Fruit fly (Drosophila melanogaster): ENCODE data around the gene CG12395.
A peak's percentile ranks its signal among the peaks of the same experiment; 100 is the strongest.

The CG12395 gene

DNA sequence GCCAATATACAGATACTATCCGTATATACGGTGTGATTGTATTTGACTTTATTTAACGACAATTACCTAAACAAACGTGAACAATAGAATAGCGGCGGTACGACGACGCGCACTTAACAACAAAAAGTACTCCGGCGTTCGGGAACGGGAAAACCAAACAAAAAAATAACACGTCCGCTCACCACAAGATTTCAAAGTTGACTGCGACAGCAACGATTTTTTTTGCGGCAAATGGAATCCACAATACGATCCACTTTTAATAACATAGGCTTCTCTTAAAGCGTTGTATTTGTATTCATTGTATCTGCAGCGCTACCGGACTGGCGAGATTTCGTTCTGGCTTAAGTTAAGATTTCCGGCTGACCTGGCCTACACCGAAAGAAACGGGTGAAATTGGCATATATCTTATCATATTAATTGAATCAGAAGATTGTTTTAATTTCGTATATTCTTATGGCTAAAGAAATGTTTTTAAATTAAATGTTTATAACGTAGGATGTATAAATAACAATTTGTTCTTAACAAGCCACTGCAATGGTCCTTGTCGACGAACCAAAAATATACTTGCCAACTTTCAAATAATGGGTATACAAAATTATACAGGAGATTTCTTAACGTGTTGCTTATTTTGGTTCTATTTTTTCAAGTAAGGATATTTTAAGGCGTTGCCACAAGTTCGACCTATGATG is 42.2 kb upstream of the CG12395 start, which contains the start of the genes CG42353 and CG42354 (continued):
- peak; percentile 97 for TF ChIP-seq CG1621 (tag; optimal IDR thresholded peaks at IDR 0.05)
- TF ChIP-seq CG11294 (GFP tag; IDR thresholded peaks at IDR 0.05): peak; percentile 89
- peak; percentile 91 for TF ChIP-seq CG11902 (GFP tag; optimal IDR thresholded peaks at IDR 0.05)
- TF ChIP-seq pdm3 (GFP tag; optimal IDR thresholded peaks at IDR 0.05): peak; percentile 98
- TF ChIP-seq Hr39 (GFP tag; optimal IDR thresholded peaks at IDR 0.05): peak; percentile 96
- TF ChIP-seq CG3919 (GFP tag; optimal IDR thresholded peaks at IDR 0.05): peak; percentile 96
- peak; percentile 98 for TF ChIP-seq CG10669 (GFP tag; optimal IDR thresholded peaks at IDR 0.05)
- peak; percentile 93 for TF ChIP-seq Lpt (GFP tag; optimal IDR thresholded peaks at IDR 0.05)
- peak; percentile 94 for TF ChIP-seq CG7368 (GFP tag; optimal IDR thresholded peaks at IDR 0.05)
- peak; percentile 94 for TF ChIP-seq eg (GFP tag; IDR thresholded peaks at IDR 0.05)
- TF ChIP-seq CG11762 (GFP tag; optimal IDR thresholded peaks at IDR 0.05; ENCODE audit: insufficient read depth): peak; percentile 95
- TF ChIP-seq Hr4 (GFP tag; optimal IDR thresholded peaks at IDR 0.05): peak; percentile 85
- peak; percentile 91 for TF ChIP-seq CG8319 (GFP tag; optimal IDR thresholded peaks at IDR 0.05)
- TF ChIP-seq Eip93F (GFP tag; optimal IDR thresholded peaks at IDR 0.05): peak; percentile 70
- TF ChIP-seq Hr38 (GFP tag; optimal IDR thresholded peaks at IDR 0.05): no peak
- peak; percentile 96 for TF ChIP-seq achi (GFP tag; optimal IDR thresholded peaks at IDR 0.05)
- peak; percentile 95 for TF ChIP-seq Sox15 (GFP tag; optimal IDR thresholded peaks at IDR 0.05)
- TF ChIP-seq CG32006 (GFP tag; optimal IDR thresholded peaks at IDR 0.05): peak; percentile 97
- peak; percentile 97 for TF ChIP-seq Met (GFP tag; optimal IDR thresholded peaks at IDR 0.05)
- peak; percentile 96 for TF ChIP-seq topi (GFP tag; optimal IDR thresholded peaks at IDR 0.05)
- peak; percentile 70 for TF ChIP-seq fd85E (GFP tag; optimal IDR thresholded peaks at IDR 0.05)
- peak; percentile 95 for TF ChIP-seq CG6792 (GFP tag; optimal IDR thresholded peaks at IDR 0.05)
- peak; percentile 88 to 94 for TF ChIP-seq ss (GFP tag; optimal IDR thresholded peaks at IDR 0.05)
- TF ChIP-seq CG6163 (GFP tag; IDR thresholded peaks at IDR 0.05): peak; percentile 94
- TF ChIP-seq CG6808 (GFP tag; optimal IDR thresholded peaks at IDR 0.05): peak; percentile 95
- TF ChIP-seq Smox (GFP tag; optimal IDR thresholded peaks at IDR 0.05): peak; percentile 96
- peak; percentile 93 for TF ChIP-seq CG9139 (GFP tag; optimal IDR thresholded peaks at IDR 0.05)
- peak; percentile 94 for TF ChIP-seq CG8632 (GFP tag; optimal IDR thresholded peaks at IDR 0.05)

DNA sequence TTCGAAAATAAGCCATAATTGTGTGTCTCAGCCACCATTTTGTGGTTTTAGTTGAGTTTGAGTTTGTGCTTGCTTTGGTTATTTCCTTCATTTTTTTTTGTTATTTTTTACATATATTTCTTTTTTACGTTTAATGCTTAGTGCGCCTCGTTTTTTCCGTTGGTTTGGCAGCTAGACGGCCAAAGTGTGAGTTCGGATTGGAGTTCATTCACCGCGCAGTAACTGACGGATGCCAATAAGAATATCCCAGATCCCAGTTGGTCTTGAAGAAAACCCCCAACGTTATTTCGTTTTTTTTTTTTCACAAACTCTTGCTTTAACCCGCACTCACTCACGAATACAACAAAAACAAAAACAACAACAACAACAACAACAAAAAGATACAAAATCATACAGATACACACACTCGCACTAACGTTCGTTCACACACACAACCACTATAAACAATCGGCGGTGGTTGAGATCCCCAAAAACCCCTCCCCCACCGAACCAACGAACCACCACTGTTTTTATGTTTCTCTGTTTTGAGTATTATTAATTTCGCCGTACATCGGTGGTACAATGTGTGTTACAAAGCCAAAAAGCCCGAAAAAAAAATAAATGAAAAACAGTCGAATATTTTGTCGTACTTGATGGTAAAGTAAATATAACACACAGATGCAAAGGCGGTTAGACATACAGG is 41.5 kb upstream of the CG12395 start:
- TF ChIP-seq CG6163 (GFP tag; IDR thresholded peaks at IDR 0.05) (0 out of 3 replicates have a peak, but pooled peaks have one; percentile 10), CG15336 (GFP tag; IDR thresholded peaks at IDR 0.05) (peak; percentile 15; the same call in 1 of the 2 replicates), Sox14 (GFP tag; optimal IDR thresholded peaks at IDR 0.05) (no peak), Eip78C (GFP tag) (peak; percentile 56)

DNA sequence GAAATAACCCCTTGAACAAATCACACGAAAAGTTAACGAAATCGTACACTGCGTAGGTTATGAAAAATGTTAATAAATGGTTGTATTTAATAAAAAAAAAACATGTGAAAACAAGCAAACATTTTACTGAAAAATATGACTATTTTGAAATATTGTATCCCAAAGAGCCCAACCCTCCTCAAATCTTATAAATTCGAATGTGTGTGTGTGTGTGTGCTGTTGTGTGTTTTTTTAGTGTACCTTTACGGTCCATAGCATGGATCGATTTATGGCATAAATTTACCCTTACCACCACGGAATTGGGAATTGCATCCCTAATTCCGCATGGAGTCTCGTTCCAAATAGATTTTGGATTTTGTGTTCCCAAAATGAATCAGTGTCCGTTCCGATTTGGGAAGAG is 40.8 kb upstream of the CG12395 start:
- TF ChIP-seq salr (GFP tag; optimal IDR thresholded peaks at IDR 0.05) (peak in 1 of 2 experiments; percentile 4), CG6854 (GFP tag; optimal IDR thresholded peaks at IDR 0.05) (no peak), svp (GFP tag) (peak; percentile 87), lz (GFP tag; optimal IDR thresholded peaks at IDR 0.05) (peak; percentile 62), CG6276 (GFP tag; optimal IDR thresholded peaks at IDR 0.05) (no peak), Lpt (GFP tag; optimal IDR thresholded peaks at IDR 0.05) (no peak), fd59A (GFP tag; optimal IDR thresholded peaks at IDR 0.05) (no peak), CG31627 (GFP tag; optimal IDR thresholded peaks at IDR 0.05) (peak; percentile 54), CG9139 (GFP tag; optimal IDR thresholded peaks at IDR 0.05) (no peak), esn (GFP tag; optimal IDR thresholded peaks at IDR 0.05) (peak; percentile 67), Eip78C (GFP tag) (peak; percentile 87), Sox15 (GFP tag; optimal IDR thresholded peaks at IDR 0.05) (no peak), eg (GFP tag; IDR thresholded peaks at IDR 0.05) (peak; percentile 52; the same call in 1 of the 3 replicates), CG3919 (GFP tag; optimal IDR thresholded peaks at IDR 0.05) (peak; percentile 24), CG8319 (GFP tag; optimal IDR thresholded peaks at IDR 0.05) (peak; percentile 15), dsx (GFP tag; optimal IDR thresholded peaks at IDR 0.05; ENCODE audit: poor library complexity, severe bottlenecking) (no peak), CG8119 (GFP tag; IDR thresholded peaks at IDR 0.05) (no peak), cyc (GFP tag; optimal IDR thresholded peaks at IDR 0.05) (peak; percentile 59), CG6808 (GFP tag; optimal IDR thresholded peaks at IDR 0.05) (no peak), CG16779 (tag; optimal IDR thresholded peaks at IDR 0.05) (no peak), Ets21C (GFP tag; optimal IDR thresholded peaks at IDR 0.05) (peak; percentile 23), net (GFP tag; optimal IDR thresholded peaks at IDR 0.05) (no peak), CG32006 (GFP tag; optimal IDR thresholded peaks at IDR 0.05) (peak; percentile 14), CG7368 (GFP tag; optimal IDR thresholded peaks at IDR 0.05) (no peak), pdm3 (GFP tag; optimal IDR thresholded peaks at IDR 0.05) (peak; percentile 29)

Data from whole organism, prepupa.